Worm (Caenorhabditis elegans) whole organism, midembryonic: Measurements from ENCODE around the gene C08F11.3.

Experiments used
- flt-1 ChIP-seq: fragments of 200-800 bp; sonication (Bioruptor generic); IDR thresholded peaks from 2 replicates; pipeline ENCODE4 v1.3.6; 2022; ENCODE audit warnings: missing genetic modification characterization, missing compliant biosample characterization
- klf-2 ChIP-seq: fragments of 200-800 bp; sonication (Bioruptor generic); conservative IDR thresholded peaks from 2 replicates; pipeline ENCODE4 v1.3.6; 2022; ENCODE audit warnings: missing genetic modification reagents, missing genetic modification characterization, missing compliant biosample characterization
- med-1 ChIP-seq: sonication (generic microtip); optimal IDR thresholded peaks from 2 replicates; lab custom pipeline; 2017; ENCODE audit warnings: missing genetic modification characterization, mild to moderate bottlenecking, missing compliant biosample characterization, antibody characterized with exemption, missing genetic modification reagents; ENCODE audit not compliant: insufficient read depth
- ref-1 ChIP-seq: fragments of 200-800 bp; sonication (Bioruptor generic); conservative IDR thresholded peaks from 2 replicates; pipeline ENCODE4 v1.3.6; 2022; ENCODE audit warnings: missing genetic modification reagents, missing genetic modification characterization, missing compliant biosample characterization
- ztf-23 ChIP-seq: fragments of 200-800 bp; sonication (Bioruptor generic); IDR thresholded peaks from 2 replicates; pipeline ENCODE4 v1.3.6; 2022; ENCODE audit warnings: missing genetic modification reagents, missing genetic modification characterization, missing compliant biosample characterization
- ztf-29 ChIP-seq: fragments of 200-800 bp; sonication (Bioruptor generic); IDR thresholded peaks from 2 replicates; pipeline ENCODE4 v1.3.6; 2022; ENCODE audit warnings: missing genetic modification reagents, missing genetic modification characterization, missing compliant biosample characterization

DNA sequence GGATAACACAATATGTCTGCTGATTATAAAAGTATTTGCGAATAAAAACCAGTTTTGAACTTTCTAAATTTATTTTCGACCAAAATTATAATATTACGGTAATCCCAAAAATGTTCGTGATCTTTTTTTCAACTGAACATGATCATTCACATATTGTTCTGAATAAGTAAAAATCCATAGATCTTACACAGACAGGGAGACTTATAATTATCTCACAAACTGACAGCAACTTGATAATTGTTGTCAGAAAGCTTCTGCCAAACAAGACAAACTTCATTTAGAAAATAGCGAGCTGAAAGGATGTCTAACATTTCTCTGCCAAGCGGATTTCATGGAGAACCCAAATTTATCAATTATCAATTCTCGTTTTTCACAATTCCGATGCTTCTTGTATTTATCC lies 7.2 kb downstream of the C08F11.3 start, which contains the start of gene sru-21:
- TF ChIP-seq flt-1 (GFP tag; lab: Robert Waterston, UW) (no peak), ref-1 (GFP tag; lab: Robert Waterston, UW) (no peak), med-1 (no peak), ztf-29 (no peak), ztf-23 (no peak), klf-2 (GFP tag; lab: Robert Waterston, UW) (no peak)
